Fruit fly (Drosophila melanogaster) whole organism, embryonic: ENCODE measurements around the gene IFT52.
A peak's percentile ranks its signal among the peaks of the same experiment; 100 is the strongest.

Source experiments
- Aef1 ChIP-seq: fragments of 200-800 bp; sonication (Bioruptor generic); IDR thresholded peaks from 3 replicates; pipeline ENCODE4 v1.3.6; 2022; ENCODE audit warnings: missing biosample characterization, missing genetic modification characterization
- BEAF-32 ChIP-seq: fragments of 200-800 bp; sonication (Bioruptor generic); optimal IDR thresholded peaks from 3 replicates; lab custom pipeline; 2017; ENCODE audit warnings: missing biosample characterization, missing genetic modification characterization, mild to moderate bottlenecking, moderate library complexity, missing genetic modification reagents
- Blimp-1 ChIP-seq: fragments of 200-800 bp; sonication (Bioruptor generic); optimal IDR thresholded peaks from 3 replicates; lab custom pipeline; 2018; ENCODE audit warnings: missing biosample characterization, missing genetic modification characterization, mild to moderate bottlenecking, moderate library complexity, missing genetic modification reagents
- CG10979 ChIP-seq: fragments of 200-800 bp; sonication (Bioruptor generic); optimal IDR thresholded peaks from 2 replicates; lab custom pipeline; 2018; ENCODE audit warnings: missing biosample characterization, mild to moderate bottlenecking, missing genetic modification characterization, moderate library complexity
- CG11398 ChIP-seq: fragments of 200-800 bp; sonication (Bioruptor generic); optimal IDR thresholded peaks from 2 replicates; lab custom pipeline; 2016; ENCODE audit warnings: missing biosample characterization, missing genetic modification characterization
- CG11723 ChIP-seq: fragments of 200-800 bp; sonication (Bioruptor generic); optimal IDR thresholded peaks from 2 replicates; lab custom pipeline; 2017; ENCODE audit warnings: missing biosample characterization, mild to moderate bottlenecking, missing genetic modification characterization
- CG12236 ChIP-seq: fragments of 200-800 bp; sonication (Bioruptor generic); optimal IDR thresholded peaks from 2 replicates; lab custom pipeline; 2016; ENCODE audit warnings: missing biosample characterization, missing genetic modification characterization
- CG12299 ChIP-seq: fragments of 200-800 bp; sonication (Bioruptor generic); optimal IDR thresholded peaks from 2 replicates; lab custom pipeline; 2018; ENCODE audit warnings: missing biosample characterization, mild to moderate bottlenecking, missing genetic modification characterization
- CG12391 ChIP-seq: fragments of 200-800 bp; sonication (Bioruptor generic); optimal IDR thresholded peaks from 3 replicates; lab custom pipeline; 2018; ENCODE audit warnings: missing biosample characterization, mild to moderate bottlenecking, missing genetic modification characterization, moderate library complexity
- CG12769 ChIP-seq: fragments of 200-800 bp; sonication (Bioruptor generic); optimal IDR thresholded peaks from 2 replicates; lab custom pipeline; 2019; ENCODE audit warnings: missing biosample characterization, mild to moderate bottlenecking, missing genetic modification characterization, moderate library complexity
- CG13123 ChIP-seq: fragments of 200-800 bp; sonication (Bioruptor generic); optimal IDR thresholded peaks from 2 replicates; lab custom pipeline; 2016; ENCODE audit warnings: missing biosample characterization, missing genetic modification characterization
- CG13424 ChIP-seq: fragments of 200-800 bp; sonication (Bioruptor generic); optimal IDR thresholded peaks from 2 replicates; lab custom pipeline; 2019; ENCODE audit warnings: missing biosample characterization, mild to moderate bottlenecking, missing genetic modification characterization, moderate library complexity
- CG14014 ChIP-seq: fragments of 200-800 bp; sonication (Bioruptor generic); IDR thresholded peaks from 2 replicates; pipeline ENCODE4 v1.3.6; 2022; ENCODE audit warnings: missing biosample characterization, missing genetic modification characterization
- CG17328 ChIP-seq: fragments of 200-800 bp; sonication (Bioruptor generic); IDR thresholded peaks from 2 replicates; pipeline ENCODE4 v1.3.6; 2022; ENCODE audit warnings: missing biosample characterization, missing genetic modification characterization
- CG17829 ChIP-seq: fragments of 200-800 bp; optimal IDR thresholded peaks from 2 replicates; lab custom pipeline; 2019; ENCODE audit warnings: missing biosample characterization, mild to moderate bottlenecking, missing genetic modification characterization, moderate library complexity
- CG2712 ChIP-seq: fragments of 200-800 bp; optimal IDR thresholded peaks from 3 replicates; lab custom pipeline; 2019; ENCODE audit warnings: missing biosample characterization, mild to moderate bottlenecking, missing genetic modification characterization, moderate library complexity
- CG3163 ChIP-seq: fragments of 200-800 bp; sonication (Bioruptor generic); optimal IDR thresholded peaks from 3 replicates; lab custom pipeline; 2016; ENCODE audit warnings: missing biosample characterization, missing genetic modification characterization
- CG3407 ChIP-seq: fragments of 200-800 bp; sonication (Bioruptor generic); optimal IDR thresholded peaks from 2 replicates; lab custom pipeline; 2018; ENCODE audit warnings: missing biosample characterization, mild to moderate bottlenecking, missing genetic modification characterization
- CG34422 ChIP-seq: fragments of 200-800 bp; sonication (Bioruptor generic); IDR thresholded peaks from 3 replicates; pipeline ENCODE4 v1.3.6; 2022; ENCODE audit warnings: missing biosample characterization, missing genetic modification characterization
- CG8478 ChIP-seq: fragments of >200 bp; optimal IDR thresholded peaks from 2 replicates; lab custom pipeline; 2018
- CG9437 ChIP-seq: fragments of 200-800 bp; sonication (Bioruptor generic); optimal IDR thresholded peaks from 2 replicates; lab custom pipeline; 2018; ENCODE audit warnings: missing biosample characterization, mild to moderate bottlenecking, missing genetic modification characterization
- CG9817 ChIP-seq: fragments of 200-800 bp; sonication (Bioruptor generic); optimal IDR thresholded peaks from 2 replicates; lab custom pipeline; 2018; ENCODE audit warnings: missing biosample characterization, mild to moderate bottlenecking, missing genetic modification characterization, moderate library complexity
- CoRest ChIP-seq: fragments of 200-800 bp; sonication (Bioruptor generic); optimal IDR thresholded peaks from 3 replicates; lab custom pipeline; 2018; ENCODE audit warnings: missing biosample characterization, mild to moderate bottlenecking, missing genetic modification characterization, moderate library complexity
- Ets65A ChIP-seq: fragments of 200-800 bp; sonication (Bioruptor generic); peaks from one replicate; lab custom pipeline; 2016; ENCODE audit warnings: missing biosample characterization, missing genetic modification characterization
- Ets97D ChIP-seq: fragments of 200-800 bp; sonication (Bioruptor generic); optimal IDR thresholded peaks from 3 replicates; lab custom pipeline; 2016; ENCODE audit warnings: missing biosample characterization, missing genetic modification characterization
- Hey ChIP-seq: fragments of 200-800 bp; sonication (Bioruptor generic); optimal IDR thresholded peaks from 3 replicates; lab custom pipeline; 2018; ENCODE audit warnings: missing biosample characterization, mild to moderate bottlenecking, missing genetic modification characterization
- Hr3 ChIP-seq: fragments of 200-800 bp; sonication (Bioruptor generic); optimal IDR thresholded peaks from 3 replicates; lab custom pipeline; 2016; ENCODE audit warnings: missing biosample characterization, missing genetic modification characterization
- MTF-1 ChIP-seq: fragments of 200-800 bp; sonication (Bioruptor generic); optimal IDR thresholded peaks from 2 replicates; lab custom pipeline; 2018; ENCODE audit warnings: missing biosample characterization, mild to moderate bottlenecking, missing genetic modification characterization, borderline replicate concordance
- NC2α ChIP-seq: fragments of 200-800 bp; sonication (Bioruptor generic); optimal IDR thresholded peaks from 2 replicates; lab custom pipeline; 2016; ENCODE audit warnings: missing biosample characterization, missing genetic modification characterization
- Nf-YC ChIP-seq: fragments of 200-800 bp; optimal IDR thresholded peaks from 3 replicates; lab custom pipeline; 2019; ENCODE audit warnings: missing biosample characterization, mild to moderate bottlenecking, missing genetic modification characterization, moderate library complexity
- PHDP ChIP-seq: fragments of 200-800 bp; sonication (Bioruptor generic); optimal IDR thresholded peaks from 3 replicates; lab custom pipeline; 2018; ENCODE audit warnings: missing biosample characterization, mild to moderate bottlenecking, missing genetic modification characterization, moderate library complexity
- Six4 ChIP-seq: fragments of 200-800 bp; sonication (Bioruptor generic); optimal IDR thresholded peaks from 2 replicates; lab custom pipeline; 2016; ENCODE audit warnings: missing biosample characterization, missing genetic modification characterization
- al ChIP-seq: fragments of 200-800 bp; sonication (Bioruptor generic); IDR thresholded peaks from 2 replicates; pipeline ENCODE4 v1.3.6; 2022; ENCODE audit warnings: missing biosample characterization, missing genetic modification characterization
- ato ChIP-seq: fragments of 200-800 bp; sonication (Bioruptor generic); IDR thresholded peaks from 2 replicates; pipeline ENCODE4 v1.3.6; 2022; ENCODE audit warnings: missing biosample characterization, missing genetic modification characterization; ENCODE audit not compliant: partially characterized antibody
- cato ChIP-seq: fragments of 200-800 bp; sonication (Bioruptor generic); optimal IDR thresholded peaks from 2 replicates; lab custom pipeline; 2016; ENCODE audit warnings: missing biosample characterization, missing genetic modification characterization, borderline replicate concordance
- chinmo ChIP-seq: fragments of 200-800 bp; sonication (Bioruptor generic); IDR thresholded peaks from 4 replicates; pipeline ENCODE4 v1.3.6; 2022; ENCODE audit warnings: missing biosample characterization, missing genetic modification characterization; ENCODE audit not compliant: partially characterized antibody
- chm ChIP-seq: fragments of 200-800 bp; sonication (Bioruptor generic); IDR thresholded peaks from 2 replicates; pipeline ENCODE4 v1.3.6; 2022; ENCODE audit warnings: missing biosample characterization, missing genetic modification characterization
- ci ChIP-seq: fragments of 200-800 bp; sonication (Bioruptor generic); IDR thresholded peaks from 3 replicates; pipeline ENCODE4 v1.3.6; 2022; ENCODE audit warnings: missing biosample characterization, missing genetic modification characterization
- cwo ChIP-seq: fragments of 200-800 bp; sonication (Bioruptor generic); optimal IDR thresholded peaks from 3 replicates; lab custom pipeline; 2017; ENCODE audit warnings: missing biosample characterization, missing genetic modification characterization, mild to moderate bottlenecking, moderate library complexity, missing genetic modification reagents
- jing ChIP-seq: fragments of 200-800 bp; sonication (Bioruptor generic); optimal IDR thresholded peaks from 2 replicates; lab custom pipeline; 2018; ENCODE audit warnings: missing biosample characterization, mild to moderate bottlenecking, missing genetic modification characterization
- maf-S ChIP-seq: fragments of 200-800 bp; sonication (Bioruptor generic); optimal IDR thresholded peaks from 2 replicates; lab custom pipeline; 2016; ENCODE audit warnings: missing biosample characterization, missing genetic modification characterization
- oc ChIP-seq: fragments of 200-800 bp; sonication (Bioruptor generic); optimal IDR thresholded peaks from 2 replicates; lab custom pipeline; 2018; ENCODE audit warnings: missing biosample characterization, mild to moderate bottlenecking, missing genetic modification characterization, moderate library complexity
- onecut ChIP-seq: fragments of 200-800 bp; sonication (Bioruptor generic); IDR thresholded peaks from 2 replicates; pipeline ENCODE4 v1.3.6; 2022; ENCODE audit warnings: missing biosample characterization, missing genetic modification characterization
- pho ChIP-seq: fragments of 200-800 bp; sonication (Bioruptor generic); optimal IDR thresholded peaks from 2 replicates; lab custom pipeline; 2016; ENCODE audit warnings: missing biosample characterization, missing genetic modification characterization
- pnt ChIP-seq: fragments of 200-800 bp; sonication (Bioruptor generic); optimal IDR thresholded peaks from 3 replicates; lab custom pipeline; 2016; ENCODE audit warnings: missing biosample characterization, missing genetic modification characterization
- repo ChIP-seq: fragments of 200-800 bp; sonication (Bioruptor generic); optimal IDR thresholded peaks from 2 replicates; lab custom pipeline; 2016; ENCODE audit warnings: missing biosample characterization, missing genetic modification characterization
- sd ChIP-seq: fragments of 200-800 bp; sonication (Bioruptor generic); optimal IDR thresholded peaks from 3 replicates; lab custom pipeline; 2018; ENCODE audit warnings: missing biosample characterization, mild to moderate bottlenecking, missing genetic modification characterization, moderate library complexity
- slou ChIP-seq: fragments of 200-800 bp; sonication (Bioruptor generic); optimal IDR thresholded peaks from 3 replicates; lab custom pipeline; 2016; ENCODE audit warnings: missing biosample characterization, missing genetic modification characterization
- stwl ChIP-seq: fragments of 200-800 bp; sonication (Bioruptor generic); optimal IDR thresholded peaks from 3 replicates; lab custom pipeline; 2018; ENCODE audit warnings: missing biosample characterization, mild to moderate bottlenecking, missing genetic modification characterization, moderate library complexity
- tll ChIP-seq, 2 experiments: fragments of 200-800 bp in 1 of 2; fragments of >200 bp in 1 of 2; sonication (Bioruptor generic) in 1 of 2; optimal IDR thresholded peaks; 2 replicates each; lab custom pipeline; 2017 to 2019; ENCODE audit warnings: missing biosample characterization in 2 of 2, missing genetic modification characterization in 2 of 2, mild to moderate bottlenecking in 1 of 2, moderate library complexity in 1 of 2
- twi ChIP-seq: fragments of 200-800 bp; optimal IDR thresholded peaks from 2 replicates; lab custom pipeline; 2019; ENCODE audit warnings: missing biosample characterization, mild to moderate bottlenecking, missing genetic modification characterization, moderate library complexity
- vnd ChIP-seq: fragments of 200-800 bp; sonication (Bioruptor generic); IDR thresholded peaks from 3 replicates; pipeline ENCODE4 v1.3.6; 2022; ENCODE audit warnings: missing biosample characterization, missing genetic modification characterization; ENCODE audit not compliant: partially characterized antibody

Gene IFT52

dm6 chr2L:6601018-6601505, 43.8 kb upstream of the IFT52 start, which contains the start of gene Dpp10 (continued):
- peak; percentile 59 for TF ChIP-seq CG11723 (GFP tag; lab: Kevin White, UChicago)
- TF ChIP-seq CG14014 (GFP tag; lab: Robert Waterston, UW), result peak; percentile 98
- TF ChIP-seq stwl (tag; lab: Kevin White, UChicago), result no peak
- peak; percentile 96 for TF ChIP-seq Aef1 (GFP tag; lab: Robert Waterston, UW)
- TF ChIP-seq al (GFP tag; lab: Robert Waterston, UW), result peak; percentile 96
- TF ChIP-seq repo (GFP tag; lab: Kevin White, UChicago), result peak; percentile 61
- peak; percentile 62 for TF ChIP-seq Six4 (GFP tag; lab: Kevin White, UChicago)
- peak; percentile 75 for TF ChIP-seq CG11398 (GFP tag; lab: Kevin White, UChicago)
- peak; percentile 73 for TF ChIP-seq CG2712
- peak; percentile 95 for TF ChIP-seq pho (GFP tag; lab: Kevin White, UChicago)
- TF ChIP-seq Ets65A (GFP tag; lab: Kevin White, UChicago), result peak; percentile 98
- peak; percentile 62 for TF ChIP-seq pnt (GFP tag; lab: Kevin White, UChicago)
- TF ChIP-seq slou (GFP tag; lab: Kevin White, UChicago), result peak; percentile 87
- TF ChIP-seq PHDP (tag; lab: Kevin White, UChicago), result peak; percentile 95
- peak; percentile 54 for TF ChIP-seq CG13123 (GFP tag; lab: Kevin White, UChicago)
- TF ChIP-seq cwo, result peak; percentile 93
- peak; percentile 77 for TF ChIP-seq maf-S (GFP tag; lab: Kevin White, UChicago)
- TF ChIP-seq CG8478, result no peak
- TF ChIP-seq CG10979 (tag; lab: Kevin White, UChicago), result no peak
- peak; percentile 73 for TF ChIP-seq sd (tag; lab: Kevin White, UChicago)
- peak; percentile 66 for TF ChIP-seq Hey
- no peak for TF ChIP-seq chinmo
- TF ChIP-seq oc (tag; lab: Kevin White, UChicago), result peak; percentile 70
- TF ChIP-seq MTF-1 (GFP tag; lab: Kevin White, UChicago), result peak; percentile 25
- no peak for TF ChIP-seq ato (GFP tag; lab: Robert Waterston, UW)
- TF ChIP-seq Ets97D (GFP tag; lab: Kevin White, UChicago), result peak; percentile 55
- peak; percentile 88 for TF ChIP-seq CG12299 (tag; lab: Kevin White, UChicago)
- TF ChIP-seq CG17829, result peak; percentile 75
- peak; percentile 87 for TF ChIP-seq Hr3 (GFP tag; lab: Kevin White, UChicago)
- peak; percentile 66 for TF ChIP-seq CG3163 (GFP tag; lab: Kevin White, UChicago)
- peak; percentile 91 for TF ChIP-seq CG9817
- peak; percentile 44 for TF ChIP-seq twi (tag; lab: Kevin White, UChicago)
- TF ChIP-seq cato, result peak; percentile 55
- TF ChIP-seq jing (GFP tag; lab: Kevin White, UChicago), result peak; percentile 46
- no peak for TF ChIP-seq tll (GFP tag; optimal IDR thresholded peaks at IDR 0.05; lab: Kevin White, UChicago)
- 0 out of 3 replicates have a peak, but pooled peaks have one; percentile 46 for TF ChIP-seq vnd
- TF ChIP-seq CG34422 (GFP tag; lab: Robert Waterston, UW), result peak; percentile 95
- peak; percentile 82 for TF ChIP-seq Nf-YC
- TF ChIP-seq CG12236 (GFP tag; lab: Kevin White, UChicago), result peak; percentile 59
- TF ChIP-seq onecut (GFP tag; lab: Robert Waterston, UW), result peak; percentile 88

dm6 chr2L:6595027-6595426, 37.7 kb upstream of the IFT52 start:
- TF ChIP-seq CoRest (tag; lab: Kevin White, UChicago), result peak; percentile 0
- TF ChIP-seq CG3407 (GFP tag; lab: Kevin White, UChicago), result peak; percentile 6
- TF ChIP-seq BEAF-32 (GFP tag; lab: Kevin White, UChicago), result no peak
- peak; percentile 17; the same call in 1 of the 2 replicates for TF ChIP-seq CG17328 (GFP tag; lab: Robert Waterston, UW)
- no peak for TF ChIP-seq NC2α (GFP tag; lab: Kevin White, UChicago)
- TF ChIP-seq ci, result no peak
- no peak for TF ChIP-seq Blimp-1
- TF ChIP-seq chm (GFP tag; lab: Robert Waterston, UW), result no peak
- TF ChIP-seq CG12391 (tag; lab: Kevin White, UChicago), result peak; percentile 75
- TF ChIP-seq CG9437 (GFP tag; lab: Kevin White, UChicago), result peak; percentile 30
- no peak for TF ChIP-seq CG12769 (tag; lab: Kevin White, UChicago)
- peak; percentile 61 for TF ChIP-seq CG13424
